Worm (Caenorhabditis elegans) whole organism, L3 larva: ENCODE measurements around the gene idpc-3.

ENCODE experiments used
- R02D3.7 ChIP-seq: fragments of 150-350 bp; optimal IDR thresholded peaks from 2 replicates; lab custom pipeline; 2014; ENCODE audit warnings: missing biosample characterization, missing genetic modification characterization
- aly-2 ChIP-seq: fragments of 150-350 bp; optimal IDR thresholded peaks from 2 replicates; lab custom pipeline; 2014; ENCODE audit warnings: missing biosample characterization, missing genetic modification characterization
- ceh-16 ChIP-seq: sonication (generic microtip); optimal IDR thresholded peaks from 2 replicates; lab custom pipeline; 2017; ENCODE audit warnings: missing biosample characterization, missing genetic modification characterization
- ceh-28 ChIP-seq: fragments of 150-350 bp; optimal IDR thresholded peaks from 2 replicates; lab custom pipeline; 2014; ENCODE audit warnings: missing biosample characterization, missing genetic modification reagents, missing genetic modification characterization
- daf-12 ChIP-seq: fragments of 150-350 bp; optimal IDR thresholded peaks from 2 replicates; lab custom pipeline; 2014; ENCODE audit warnings: missing biosample characterization, missing genetic modification reagents, missing genetic modification characterization
- egl-5 ChIP-seq: fragments of 150-350 bp; optimal IDR thresholded peaks from 2 replicates; lab custom pipeline; 2017; ENCODE audit warnings: missing biosample characterization, missing genetic modification reagents, missing genetic modification characterization, inconsistent platforms
- elt-1 ChIP-seq: fragments of 150-350 bp; optimal IDR thresholded peaks from 2 replicates; lab custom pipeline; 2014; ENCODE audit warnings: missing biosample characterization, missing genetic modification characterization
- elt-2 ChIP-seq: sonication (generic microtip); optimal IDR thresholded peaks from 2 replicates; lab custom pipeline; 2016; ENCODE audit warnings: missing genetic modification reagents, mild to moderate bottlenecking, missing genetic modification characterization, missing compliant biosample characterization
- eor-1 ChIP-seq, 2 experiments: fragments of 150-350 bp; optimal IDR thresholded peaks; 2 replicates each; lab custom pipeline; 2014 to 2018; ENCODE audit warnings: missing biosample characterization in 2 of 2, missing genetic modification characterization in 2 of 2
- fkh-10 ChIP-seq: sonication (generic microtip); optimal IDR thresholded peaks from 2 replicates; lab custom pipeline; 2017; ENCODE audit warnings: missing biosample characterization, missing genetic modification reagents, missing genetic modification characterization
- fos-1 ChIP-seq: fragments of 150-350 bp; optimal IDR thresholded peaks from 2 replicates; lab custom pipeline; 2014; ENCODE audit warnings: missing biosample characterization, missing genetic modification characterization
- hmg-11 ChIP-seq: sonication (generic microtip); optimal IDR thresholded peaks from 2 replicates; lab custom pipeline; 2016; ENCODE audit warnings: missing genetic modification characterization, missing compliant biosample characterization
- jun-1 ChIP-seq: fragments of 150-350 bp; optimal IDR thresholded peaks from 2 replicates; lab custom pipeline; 2014; ENCODE audit warnings: missing biosample characterization, missing genetic modification reagents, missing genetic modification characterization
- lin-39 ChIP-seq: fragments of 150-350 bp; optimal IDR thresholded peaks from 2 replicates; lab custom pipeline; 2018; ENCODE audit warnings: missing biosample characterization, missing genetic modification reagents, missing genetic modification characterization
- mdl-1 ChIP-seq: fragments of 150-350 bp; optimal IDR thresholded peaks from 2 replicates; lab custom pipeline; 2014; ENCODE audit warnings: missing biosample characterization, missing genetic modification characterization
- mml-1 ChIP-seq: fragments of 150-350 bp; sonication (generic microtip); optimal IDR thresholded peaks from 3 replicates; lab custom pipeline; 2014; ENCODE audit warnings: missing biosample characterization, missing genetic modification characterization
- nhr-11 ChIP-seq: fragments of 150-350 bp; optimal IDR thresholded peaks from 2 replicates; lab custom pipeline; 2014; ENCODE audit warnings: missing biosample characterization, missing genetic modification characterization
- nhr-12 ChIP-seq: fragments of 150-350 bp; optimal IDR thresholded peaks from 2 replicates; lab custom pipeline; 2014; ENCODE audit warnings: missing biosample characterization, missing genetic modification characterization
- nhr-23 ChIP-seq: fragments of 150-350 bp; optimal IDR thresholded peaks from 2 replicates; lab custom pipeline; 2014; ENCODE audit warnings: missing biosample characterization, missing genetic modification reagents, missing genetic modification characterization
- nhr-237 ChIP-seq: fragments of 150-350 bp; optimal IDR thresholded peaks from 2 replicates; lab custom pipeline; 2014; ENCODE audit warnings: missing biosample characterization, missing genetic modification characterization
- nhr-25 ChIP-seq: sonication (generic microtip); optimal IDR thresholded peaks from 2 replicates; lab custom pipeline; 2017; ENCODE audit warnings: missing biosample characterization, missing genetic modification characterization
- nhr-28 ChIP-seq: fragments of 150-350 bp; optimal IDR thresholded peaks from 2 replicates; lab custom pipeline; 2014; ENCODE audit warnings: missing biosample characterization, missing genetic modification characterization
- nhr-43 ChIP-seq: sonication (generic microtip); optimal IDR thresholded peaks from 2 replicates; lab custom pipeline; 2016; ENCODE audit warnings: mild to moderate bottlenecking, missing genetic modification characterization, missing compliant biosample characterization; ENCODE audit not compliant: poor library complexity, severe bottlenecking
- nhr-76 ChIP-seq: fragments of 150-350 bp; sonication (generic microtip); optimal IDR thresholded peaks from 5 replicates; lab custom pipeline; 2014; ENCODE audit warnings: missing biosample characterization, missing genetic modification characterization
- nhr-77 ChIP-seq: fragments of 150-350 bp; optimal IDR thresholded peaks from 2 replicates; lab custom pipeline; 2014; ENCODE audit warnings: missing biosample characterization, missing genetic modification characterization
- pha-4 ChIP-seq: fragments of 150-350 bp; optimal IDR thresholded peaks from 2 replicates; lab custom pipeline; 2014; ENCODE audit warnings: missing biosample characterization, missing genetic modification reagents, missing genetic modification characterization
- pqm-1 ChIP-seq: fragments of 150-350 bp; optimal IDR thresholded peaks from 2 replicates; lab custom pipeline; 2017; ENCODE audit warnings: missing biosample characterization, missing genetic modification characterization, inconsistent platforms
- sea-2 ChIP-seq: fragments of 150-350 bp; sonication (generic microtip); optimal IDR thresholded peaks from 4 replicates; lab custom pipeline; 2014; ENCODE audit warnings: missing biosample characterization, missing genetic modification reagents, missing genetic modification characterization
- tbx-2 ChIP-seq: sonication (generic microtip); optimal IDR thresholded peaks from 2 replicates; lab custom pipeline; 2016; ENCODE audit warnings: mild to moderate bottlenecking, missing genetic modification characterization, missing compliant biosample characterization
- unc-62 ChIP-seq: fragments of 150-350 bp; sonication (generic microtip); optimal IDR thresholded peaks from 4 replicates; lab custom pipeline; 2014; ENCODE audit warnings: missing biosample characterization, missing genetic modification reagents, missing genetic modification characterization
- zag-1 ChIP-seq: fragments of 150-350 bp; optimal IDR thresholded peaks from 2 replicates; lab custom pipeline; 2014; ENCODE audit warnings: missing biosample characterization, missing genetic modification characterization
- ztf-4 ChIP-seq: fragments of 150-350 bp; optimal IDR thresholded peaks from 2 replicates; lab custom pipeline; 2014; ENCODE audit warnings: missing biosample characterization, missing genetic modification characterization

The idpc-3 gene

ce11 chrV:9645507-9645906 lies 16.5 kb upstream of the idpc-3 start, which contains the start of the genes atl-1 and hcp-2:
atl-1 (minus strand) TSS chrV:9645595.
hcp-2 (plus strand) TSS chrV:9645859.
- TF ChIP-seq sea-2 (GFP tag; lab: Kevin White, UChicago) (no peak), nhr-23 (no peak), jun-1 (tag; lab: Kevin White, UChicago) (no peak), daf-12 (tag; lab: Kevin White, UChicago) (no peak), eor-1 (tag; optimal IDR thresholded peaks at IDR 0.05; lab: Kevin White, UChicago) (no peak), tbx-2 (no peak), nhr-12 (no peak), ztf-4 (no peak), nhr-76 (tag; lab: Kevin White, UChicago) (no peak)

ce11 chrV:9633313-9633712 lies 4.3 kb upstream of the idpc-3 start, which contains the start of gene col-147:
col-147 (minus strand) TSS chrV:9633338.
- TF ChIP-seq nhr-25 (tag; lab: Kevin White, UChicago) (peak; percentile 39), mml-1 (tag; lab: Kevin White, UChicago) (no peak), eor-1 (tag; optimal IDR thresholded peaks at IDR 0.05; lab: Kevin White, UChicago) (no peak), nhr-237 (tag; lab: Kevin White, UChicago) (no peak), pqm-1 (no peak), nhr-23 (peak; percentile 44), nhr-76 (tag; lab: Kevin White, UChicago) (no peak), R02D3.7 (tag; lab: Kevin White, UChicago) (no peak), elt-1 (tag; lab: Kevin White, UChicago) (no peak), unc-62 (GFP tag; lab: Kevin White, UChicago) (no peak), lin-39 (tag; lab: Kevin White, UChicago) (no peak), egl-5 (no peak), nhr-43 (tag; lab: Kevin White, UChicago) (no peak), jun-1 (tag; lab: Kevin White, UChicago) (no peak), fkh-10 (GFP tag; lab: Kevin White, UChicago) (no peak), nhr-11 (no peak), elt-2 (tag; lab: Kevin White, UChicago) (no peak)

DNA sequence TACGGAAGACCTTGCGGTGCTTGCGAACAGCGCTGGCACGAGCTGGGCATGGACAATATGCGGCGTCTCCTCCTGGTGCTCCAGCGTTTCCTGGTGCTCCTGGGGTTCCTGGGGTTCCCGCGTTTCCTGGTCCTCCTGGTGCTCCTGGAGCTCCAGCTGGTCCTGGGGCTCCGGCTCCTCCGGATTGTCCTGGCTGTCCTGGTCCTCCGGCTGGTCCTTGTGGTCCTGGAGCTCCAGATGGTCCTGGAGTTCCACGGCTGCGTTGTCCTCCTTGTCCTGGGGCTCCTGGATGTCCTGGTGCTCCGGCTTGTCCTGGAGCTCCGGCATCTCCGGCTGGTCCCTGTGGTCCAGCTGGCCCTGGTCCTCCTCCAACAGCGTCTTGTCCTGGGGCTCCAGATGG lies 3.3 kb upstream of the idpc-3 start:
- TF ChIP-seq jun-1 (tag; lab: Kevin White, UChicago), result no peak
- no peak for TF ChIP-seq aly-2 (tag; lab: Kevin White, UChicago)
- TF ChIP-seq ceh-16 (tag; lab: Kevin White, UChicago), result no peak
- TF ChIP-seq zag-1 (tag; lab: Kevin White, UChicago), result no peak
- no peak for TF ChIP-seq nhr-77 (tag; lab: Kevin White, UChicago)
- no peak for TF ChIP-seq R02D3.7 (tag; lab: Kevin White, UChicago)
- TF ChIP-seq ceh-28, result no peak
- no peak for TF ChIP-seq pha-4
- no peak for TF ChIP-seq mml-1 (tag; lab: Kevin White, UChicago)
- TF ChIP-seq fkh-10 (GFP tag; lab: Kevin White, UChicago), result no peak
- no peak for TF ChIP-seq nhr-23
- no peak for TF ChIP-seq nhr-43 (tag; lab: Kevin White, UChicago)
- TF ChIP-seq, all 47 proteins: peak for 0

DNA sequence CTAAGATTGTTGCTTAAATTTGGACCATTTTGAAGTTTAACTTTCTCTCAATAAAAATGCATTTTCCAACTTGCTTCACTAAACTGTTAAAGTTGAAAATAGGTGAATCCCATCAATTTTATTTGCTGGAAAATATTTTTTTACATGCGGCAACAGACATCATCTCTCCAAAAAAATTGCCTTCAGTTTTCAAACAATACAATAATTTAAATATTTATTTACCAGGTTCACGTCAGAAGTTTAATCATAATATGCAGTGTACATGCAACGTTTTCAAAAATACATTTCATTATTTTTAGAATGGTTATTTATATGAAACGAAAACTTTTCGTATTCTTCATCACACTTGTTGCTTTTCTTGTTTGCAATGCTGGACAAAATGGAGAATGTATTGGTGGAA lies 1.9 kb upstream of the idpc-3 start, which contains the start of gene T06E4.5:
Gene T06E4.5 (plus strand): TSS at position 301 of the 400 bp plus-strand sequence.
- no peak for TF ChIP-seq jun-1 (tag; lab: Kevin White, UChicago)
- TF ChIP-seq sea-2 (GFP tag; lab: Kevin White, UChicago), result no peak
- no peak for TF ChIP-seq elt-2 (tag; lab: Kevin White, UChicago)
- TF ChIP-seq aly-2 (tag; lab: Kevin White, UChicago), result no peak
- no peak for TF ChIP-seq ceh-16 (tag; lab: Kevin White, UChicago)
- TF ChIP-seq fos-1 (tag; lab: Kevin White, UChicago), result no peak
- no peak for TF ChIP-seq mml-1 (tag; lab: Kevin White, UChicago)
- no peak for TF ChIP-seq eor-1 (tag; optimal IDR thresholded peaks at IDR 0.05; lab: Kevin White, UChicago)
- TF ChIP-seq nhr-43 (tag; lab: Kevin White, UChicago), result no peak
- no peak for TF ChIP-seq nhr-28 (tag; lab: Kevin White, UChicago)
- no peak for TF ChIP-seq mdl-1 (tag; lab: Kevin White, UChicago)
- TF ChIP-seq zag-1 (tag; lab: Kevin White, UChicago), result no peak

- TF ChIP-seq hmg-11 (tag; lab: Kevin White, UChicago), result no peak
These were observed 1.5 kb upstream of the idpc-3 start for ce11 chrV:9630542-9630941.
